Worm (Caenorhabditis elegans): Measurements from ENCODE around the gene let-23.

Gene let-23

DNA sequence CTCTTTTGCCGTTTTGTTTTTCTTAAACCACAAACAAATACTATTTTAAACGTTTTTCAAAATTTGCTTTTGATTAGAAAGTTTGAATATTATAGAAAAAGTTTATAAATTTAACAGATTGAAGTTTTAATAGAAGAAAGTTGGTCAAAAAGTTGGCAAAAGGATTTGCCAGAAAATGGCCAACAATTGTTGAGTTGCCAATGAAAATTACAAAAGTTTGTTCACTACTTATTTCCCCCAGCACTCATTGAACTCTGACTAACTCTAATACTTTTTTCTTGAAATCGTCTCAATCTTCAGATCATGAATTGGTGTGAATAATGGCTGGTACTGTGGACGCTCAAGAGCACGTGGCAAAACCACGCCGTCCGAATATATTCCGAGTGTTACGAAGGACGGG is 12.8 kb downstream of the let-23 start, which contains the start of gene ZK1067.4:
Gene ZK1067.4, plus strand, starts transcription at position 301 of the 400 bp plus-strand sequence.
- TF ChIP-seq nhr-25 (tag; optimal IDR thresholded peaks at IDR 0.05; ENCODE audit: borderline replicate concordance, insufficient read depth) (no peak), unc-62 (GFP tag; optimal IDR thresholded peaks at IDR 0.05 in 1 of 2) (peak in 1 of 2 experiments; percentile 50), unc-62 (tag; optimal IDR thresholded peaks at IDR 0.05) (no peak)

DNA sequence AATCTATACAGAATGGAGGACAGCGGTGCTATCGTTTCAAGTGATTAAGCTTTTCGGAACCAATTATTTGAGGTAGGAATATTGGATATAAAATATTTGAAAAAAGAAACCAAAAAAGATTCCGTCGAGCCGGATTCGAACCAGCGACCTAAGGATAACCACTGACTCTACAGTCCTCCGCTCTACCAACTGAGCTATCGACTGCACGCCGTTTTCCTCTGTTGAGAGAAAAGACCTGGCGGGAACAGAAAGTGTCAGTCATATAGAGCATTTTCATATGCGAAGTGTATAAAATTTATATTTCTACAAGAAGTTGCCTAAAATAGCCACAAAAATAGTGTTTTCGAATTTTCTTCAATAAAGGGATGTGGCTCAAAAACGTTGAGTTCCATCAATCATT is 14.4 kb downstream of the let-23 start:
- TF ChIP-seq aha-1 (tag) = peak; percentile 58
- no peak for TF ChIP-seq php-3 (GFP tag; IDR thresholded peaks at IDR 0.05)
- peak in 1 of 2 experiments; percentile 68 for TF ChIP-seq lsy-2 (tag; optimal IDR thresholded peaks at IDR 0.05)
- TF ChIP-seq nhr-237 (tag; optimal IDR thresholded peaks at IDR 0.05) = no peak
- TF ChIP-seq zip-11 (GFP tag; IDR thresholded peaks at IDR 0.05) = no peak
- TF ChIP-seq aly-2 (tag; optimal IDR thresholded peaks at IDR 0.05) = no peak
- no peak for TF ChIP-seq F44E2.7 (GFP tag; IDR thresholded peaks at IDR 0.05)
- TF ChIP-seq duxl-1 (tag; optimal IDR thresholded peaks at IDR 0.05; ENCODE audit: poor library complexity) = peak; percentile 78
- peak; percentile 12 for TF ChIP-seq lin-13 (GFP tag; optimal IDR thresholded peaks at IDR 0.05)
- TF ChIP-seq lir-3 (tag; optimal IDR thresholded peaks at IDR 0.05) = no peak
- 0 out of 2 replicates have a peak, but pooled peaks have one; percentile 64 for TF ChIP-seq nhr-42 (GFP tag; IDR thresholded peaks at IDR 0.05)
- peak; percentile 73 for TF ChIP-seq dmd-6 (GFP tag; IDR thresholded peaks at IDR 0.05)
- TF ChIP-seq madf-9 (GFP tag; conservative IDR thresholded peaks at IDR 0.05) = 0 out of 2 replicates have a peak, but pooled peaks have one; percentile 32
- no peak for TF ChIP-seq nhr-28 (tag; optimal IDR thresholded peaks at IDR 0.05)
- peak; percentile 23 for TF ChIP-seq rbr-2 (tag; optimal IDR thresholded peaks at IDR 0.05)
- peak; percentile 15 for TF ChIP-seq dpl-1 (GFP tag; optimal IDR thresholded peaks at IDR 0.05)
- TF ChIP-seq nhr-102 (tag; optimal IDR thresholded peaks at IDR 0.05) = peak; percentile 59
- TF ChIP-seq lim-7 (GFP tag; IDR thresholded peaks at IDR 0.05) = peak; percentile 75
- TF ChIP-seq egl-43 (GFP tag; IDR thresholded peaks at IDR 0.05) = peak; percentile 83
- peak; percentile 30 for TF ChIP-seq F49E8.2 (tag; optimal IDR thresholded peaks at IDR 0.05; ENCODE audit: borderline replicate concordance)
- peak in 1 of 2 experiments; percentile 58 for TF ChIP-seq hif-1 (tag; optimal IDR thresholded peaks at IDR 0.05)
- TF ChIP-seq arid-1 (GFP tag; conservative IDR thresholded peaks at IDR 0.05) = peak; percentile 69; the same call in 1 of the 2 replicates
- TF ChIP-seq lin-38 (GFP tag; IDR thresholded peaks at IDR 0.05) = peak; percentile 76
- no peak; the same call in 1 of the 2 replicates for TF ChIP-seq dmd-8 (GFP tag; IDR thresholded peaks at IDR 0.05)
- TF ChIP-seq zag-1 (tag; optimal IDR thresholded peaks at IDR 0.05) = no peak
- TF ChIP-seq T26A8.4 (GFP tag; IDR thresholded peaks at IDR 0.05) = peak; percentile 86
- peak; percentile 61 for TF ChIP-seq mep-1 (tag; optimal IDR thresholded peaks at IDR 0.05)
- TF ChIP-seq cey-2 (tag; optimal IDR thresholded peaks at IDR 0.05; ENCODE audit: borderline replicate concordance, insufficient read depth) = no peak
- peak; percentile 8 for TF ChIP-seq unc-130 (GFP tag; optimal IDR thresholded peaks at IDR 0.05)
- TF ChIP-seq mdt-29 (GFP tag; IDR thresholded peaks at IDR 0.05) = peak; percentile 43; the same call in 1 of the 2 replicates
- 0 out of 2 replicates have a peak, but pooled peaks have one; percentile 7 for TF ChIP-seq D1046.2 (GFP tag; IDR thresholded peaks at IDR 0.05)
- TF ChIP-seq vab-7 (GFP tag; IDR thresholded peaks at IDR 0.05) = peak; percentile 65; the same call in 1 of the 2 replicates
- TF ChIP-seq tag-97 (GFP tag; IDR thresholded peaks at IDR 0.05) = no peak
- TF ChIP-seq mes-2 (tag; optimal IDR thresholded peaks at IDR 0.05; ENCODE audit: poor library complexity, severe bottlenecking) = peak; percentile 82
- peak; percentile 62 for TF ChIP-seq lin-1 (GFP tag; IDR thresholded peaks at IDR 0.05)
- peak; percentile 56 to 75 for TF ChIP-seq daf-16 (GFP tag; optimal IDR thresholded peaks at IDR 0.05)
- TF ChIP-seq daf-16 (tag; optimal IDR thresholded peaks at IDR 0.05) = peak; percentile 57
- TF ChIP-seq tra-1 (GFP tag; IDR thresholded peaks at IDR 0.05) = peak; percentile 59; the same call in 1 of the 2 replicates
- TF ChIP-seq hlh-11 (tag; optimal IDR thresholded peaks at IDR 0.05) = peak; percentile 67
- peak in 1 of 2 experiments; percentile 48 for TF ChIP-seq unc-62 (GFP tag; optimal IDR thresholded peaks at IDR 0.05 in 1 of 2)
- no peak for TF ChIP-seq unc-62 (tag; optimal IDR thresholded peaks at IDR 0.05)
- TF ChIP-seq nhr-48 (tag; optimal IDR thresholded peaks at IDR 0.05) = peak; percentile 28
- peak; percentile 83 for TF ChIP-seq snpc-4 (tag; optimal IDR thresholded peaks at IDR 0.05)
- TF ChIP-seq madf-5 (GFP tag; IDR thresholded peaks at IDR 0.05) = 0 out of 4 replicates have a peak, but pooled peaks of 1 of the 2 experiments have one; percentile 37
- TF ChIP-seq snpc-1.2 (GFP tag; IDR thresholded peaks at IDR 0.05) = peak; percentile 60
- TF ChIP-seq hlh-30 (tag; optimal IDR thresholded peaks at IDR 0.05; ENCODE audit: insufficient read depth) = peak; percentile 43
